Worm (Caenorhabditis elegans) whole organism, L4/young adult: ENCODE results near the gene B0496.2.

Source experiments
- W03F9.2 ChIP-seq: fragments of 150-350 bp; optimal IDR thresholded peaks from 2 replicates; lab custom pipeline; 2014; ENCODE audit warnings: missing biosample characterization, missing genetic modification characterization
- dao-5 ChIP-seq: sonication (generic microtip); optimal IDR thresholded peaks from 2 replicates; lab custom pipeline; 2016; ENCODE audit warnings: missing genotype, missing genetic modification characterization, moderate library complexity, missing compliant biosample characterization

- TF ChIP-seq dao-5 (tag; lab: Kevin White, UChicago) (no peak), W03F9.2 (no peak)
These were observed 23.5 kb upstream of the B0496.2 start, which contains the start of gene unc-82 for ce11 chrIV:7424198-7424597.
